Worm (Caenorhabditis elegans) whole organism, L4 larva: ENCODE measurements around the gene egl-19.
A peak's percentile ranks its signal among the peaks of the same experiment; 100 is the strongest.

ENCODE experiments used
- F10B5.3 ChIP-seq: sonication (generic microtip); optimal IDR thresholded peaks from 2 replicates; lab custom pipeline; 2016; ENCODE audit warnings: mild to moderate bottlenecking, missing genetic modification characterization, missing compliant biosample characterization
- F26F4.8 ChIP-seq: fragments of 200-800 bp; sonication (Bioruptor generic); conservative IDR thresholded peaks from 2 replicates; pipeline ENCODE4 v1.3.6; 2022; ENCODE audit warnings: missing genetic modification characterization, missing compliant biosample characterization
- T26A8.4 ChIP-seq: fragments of 200-800 bp; sonication (Bioruptor generic); IDR thresholded peaks from 2 replicates; pipeline ENCODE4 v1.3.6; 2022; ENCODE audit warnings: missing genetic modification characterization, missing compliant biosample characterization
- Y105C5A.15 ChIP-seq: fragments of 200-800 bp; sonication (Bioruptor generic); IDR thresholded peaks from 2 replicates; pipeline ENCODE4 v1.3.6; 2022; ENCODE audit warnings: missing genetic modification characterization, missing compliant biosample characterization
- aha-1 ChIP-seq: fragments of 150-350 bp; peaks from one replicate; lab custom pipeline; 2014; ENCODE audit warnings: missing biosample characterization, missing genetic modification characterization
- aly-2 ChIP-seq: sonication (generic microtip); optimal IDR thresholded peaks from 2 replicates; lab custom pipeline; 2018; ENCODE audit warnings: missing biosample characterization, missing genetic modification characterization
- ama-1 ChIP-seq: fragments of 150-350 bp; optimal IDR thresholded peaks from 2 replicates; lab custom pipeline; 2014; ENCODE audit warnings: inconsistent platforms, mixed read lengths
- attf-4 ChIP-seq: sonication (generic microtip); optimal IDR thresholded peaks from 3 replicates; lab custom pipeline; 2017; ENCODE audit warnings: missing biosample characterization, missing genetic modification characterization
- dpl-1 ChIP-seq: fragments of 150-350 bp; optimal IDR thresholded peaks from 2 replicates; lab custom pipeline; 2014; ENCODE audit warnings: missing biosample characterization, missing genetic modification reagents, missing genetic modification characterization
- dve-1 ChIP-seq: sonication (generic microtip); optimal IDR thresholded peaks from 2 replicates; lab custom pipeline; 2017; ENCODE audit warnings: antibody characterized with exemption, mild to moderate bottlenecking, missing genetic modification characterization, missing compliant biosample characterization; ENCODE audit not compliant: insufficient read depth
- egl-43 ChIP-seq: fragments of 200-800 bp; sonication (Bioruptor generic); IDR thresholded peaks from 2 replicates; pipeline ENCODE4 v1.3.6; 2022; ENCODE audit warnings: missing genetic modification reagents, missing genetic modification characterization, missing compliant biosample characterization
- fos-1 ChIP-seq: fragments of 150-350 bp; optimal IDR thresholded peaks from 2 replicates; lab custom pipeline; 2014; ENCODE audit warnings: missing biosample characterization, missing genetic modification characterization
- hif-1 ChIP-seq, 2 experiments: sonication (generic microtip); optimal IDR thresholded peaks; 2 replicates each; lab custom pipeline; 2016 to 2017; ENCODE audit warnings: missing compliant biosample characterization in 2 of 2, missing genetic modification characterization in 2 of 2, missing genetic modification reagents in 2 of 2, missing genotype in 2 of 2, mild to moderate bottlenecking in 1 of 2
- hlh-11 ChIP-seq: fragments of 200-800 bp; sonication (Bioruptor generic); optimal IDR thresholded peaks from 2 replicates; lab custom pipeline; 2018; ENCODE audit warnings: mild to moderate bottlenecking, missing genetic modification characterization, missing compliant biosample characterization
- hmg-1.1 ChIP-seq: fragments of 200-800 bp; sonication (Bioruptor generic); IDR thresholded peaks from 2 replicates; pipeline ENCODE4 v1.3.6; 2022; ENCODE audit warnings: missing genetic modification reagents, missing genetic modification characterization, missing compliant biosample characterization
- jun-1 ChIP-seq: fragments of 150-350 bp; optimal IDR thresholded peaks from 2 replicates; lab custom pipeline; 2014; ENCODE audit warnings: missing biosample characterization, missing genetic modification reagents, missing genetic modification characterization
- lim-7 ChIP-seq: fragments of 200-800 bp; sonication (Bioruptor generic); IDR thresholded peaks from 2 replicates; pipeline ENCODE4 v1.3.6; 2022; ENCODE audit warnings: missing genetic modification characterization, missing compliant biosample characterization
- lin-1 ChIP-seq: fragments of 200-800 bp; sonication (Bioruptor generic); IDR thresholded peaks from 2 replicates; pipeline ENCODE4 v1.3.6; 2022; ENCODE audit warnings: missing genetic modification reagents, missing genetic modification characterization, missing compliant biosample characterization
- lin-13 ChIP-seq: fragments of 150-350 bp; optimal IDR thresholded peaks from 2 replicates; lab custom pipeline; 2014; ENCODE audit warnings: missing biosample characterization, missing genetic modification reagents, missing genetic modification characterization
- lin-29 ChIP-seq: fragments of 200-800 bp; sonication (Bioruptor generic); IDR thresholded peaks from 2 replicates; pipeline ENCODE4 v1.3.6; 2022; ENCODE audit warnings: missing genetic modification reagents, missing genetic modification characterization, missing compliant biosample characterization
- lin-39 ChIP-seq: fragments of 150-350 bp; optimal IDR thresholded peaks from 2 replicates; lab custom pipeline; 2014; ENCODE audit warnings: missing biosample characterization, missing genetic modification reagents, missing genetic modification characterization
- lsy-2 ChIP-seq, 2 experiments: fragments of 150-350 bp in 1 of 2; sonication (generic microtip) in 1 of 2; optimal IDR thresholded peaks; 2 replicates each; lab custom pipeline; 2014 to 2017; ENCODE audit warnings: missing biosample characterization in 2 of 2, missing genetic modification characterization in 2 of 2
- mdl-1 ChIP-seq, 2 experiments: fragments of 150-350 bp in 1 of 2; sonication (generic microtip) in 1 of 2; optimal IDR thresholded peaks; 2 replicates each; lab custom pipeline; 2014 to 2017; ENCODE audit warnings: missing biosample characterization in 2 of 2, missing genetic modification characterization in 2 of 2
- mep-1 ChIP-seq: fragments of 150-350 bp; sonication (generic microtip); optimal IDR thresholded peaks from 3 replicates; lab custom pipeline; 2014; ENCODE audit warnings: missing biosample characterization, missing genetic modification characterization
- mes-2 ChIP-seq: sonication (generic microtip); optimal IDR thresholded peaks from 2 replicates; lab custom pipeline; 2016; ENCODE audit warnings: missing genotype, mild to moderate bottlenecking, missing genetic modification characterization, missing compliant biosample characterization; ENCODE audit not compliant: poor library complexity, severe bottlenecking
- mxl-2 ChIP-seq: fragments of 200-800 bp; sonication (Bioruptor generic); conservative IDR thresholded peaks from 2 replicates; pipeline ENCODE4 v1.3.6; 2022; ENCODE audit warnings: missing genetic modification reagents, missing genetic modification characterization, missing compliant biosample characterization
- nhr-102 ChIP-seq: sonication (generic microtip); optimal IDR thresholded peaks from 2 replicates; lab custom pipeline; 2016; ENCODE audit warnings: mild to moderate bottlenecking, missing genetic modification characterization, moderate library complexity, missing compliant biosample characterization
- nhr-25 ChIP-seq: sonication (generic microtip); optimal IDR thresholded peaks from 2 replicates; lab custom pipeline; 2017; ENCODE audit warnings: missing genetic modification characterization, mild to moderate bottlenecking, missing compliant biosample characterization, antibody characterized with exemption, moderate library complexity, borderline replicate concordance; ENCODE audit not compliant: insufficient read depth
- nhr-41 ChIP-seq: fragments of 200-800 bp; sonication (Bioruptor generic); IDR thresholded peaks from 2 replicates; pipeline ENCODE4 v1.3.6; 2022; ENCODE audit warnings: missing genetic modification reagents, missing genetic modification characterization, missing compliant biosample characterization
- nhr-42 ChIP-seq: fragments of 200-800 bp; sonication (Bioruptor generic); IDR thresholded peaks from 2 replicates; pipeline ENCODE4 v1.3.6; 2022; ENCODE audit warnings: missing genetic modification characterization, missing compliant biosample characterization
- nhr-77 ChIP-seq: fragments of 150-350 bp; optimal IDR thresholded peaks from 2 replicates; lab custom pipeline; 2014; ENCODE audit warnings: missing biosample characterization, missing genetic modification characterization
- pha-4 ChIP-seq, 2 experiments: fragments of 150-350 bp in 1 of 2; fragments of 200-800 bp in 1 of 2; sonication (Bioruptor generic) in 1 of 2; IDR thresholded peaks in 1 of 2; optimal IDR thresholded peaks in 1 of 2; 2 replicates each; pipeline versions ENCODE4 v1.3.6 to Lab custom; 2014 to 2022; ENCODE audit warnings: missing genetic modification characterization in 2 of 2, missing genetic modification reagents in 2 of 2, missing biosample characterization in 1 of 2, missing compliant biosample characterization in 1 of 2
- pqm-1 ChIP-seq: sonication (generic microtip); optimal IDR thresholded peaks from 2 replicates; lab custom pipeline; 2017; ENCODE audit warnings: missing biosample characterization, missing genetic modification characterization
- rbr-2 ChIP-seq: sonication (generic microtip); optimal IDR thresholded peaks from 2 replicates; lab custom pipeline; 2016; ENCODE audit warnings: missing genotype, missing genetic modification characterization, missing compliant biosample characterization
- saeg-2 ChIP-seq: fragments of 200-800 bp; sonication (Bioruptor generic); IDR thresholded peaks from 2 replicates; pipeline ENCODE4 v1.3.6; 2022; ENCODE audit warnings: missing genetic modification reagents, missing genetic modification characterization, missing compliant biosample characterization
- set-16 ChIP-seq: fragments of 200-800 bp; sonication (Bioruptor generic); IDR thresholded peaks from 2 replicates; pipeline ENCODE4 v1.3.6; 2022; ENCODE audit warnings: missing genetic modification reagents, missing genetic modification characterization, missing compliant biosample characterization
- spr-1 ChIP-seq: sonication (generic microtip); optimal IDR thresholded peaks from 2 replicates; lab custom pipeline; 2016; ENCODE audit warnings: mild to moderate bottlenecking, missing genetic modification characterization, missing compliant biosample characterization
- unc-130 ChIP-seq: sonication (generic microtip); optimal IDR thresholded peaks from 2 replicates; lab custom pipeline; 2016; ENCODE audit warnings: missing genetic modification reagents, missing genetic modification characterization, missing compliant biosample characterization
- unc-39 ChIP-seq: sonication (generic microtip); optimal IDR thresholded peaks from 2 replicates; lab custom pipeline; 2017; ENCODE audit warnings: missing biosample characterization, missing genetic modification characterization
- vab-7 ChIP-seq: fragments of 200-800 bp; sonication (Bioruptor generic); IDR thresholded peaks from 2 replicates; pipeline ENCODE4 v1.3.6; 2022; ENCODE audit warnings: missing genetic modification reagents, missing genetic modification characterization, missing compliant biosample characterization
- zag-1 ChIP-seq: fragments of 150-350 bp; optimal IDR thresholded peaks from 2 replicates; lab custom pipeline; 2014; ENCODE audit warnings: missing biosample characterization, missing genetic modification characterization
- zfp-2 ChIP-seq: sonication (generic microtip); optimal IDR thresholded peaks from 2 replicates; lab custom pipeline; 2016; ENCODE audit warnings: mild to moderate bottlenecking, missing genetic modification characterization, missing compliant biosample characterization
- zip-2 ChIP-seq: fragments of 150-350 bp; optimal IDR thresholded peaks from 2 replicates; lab custom pipeline; 2014; ENCODE audit warnings: missing biosample characterization, missing genetic modification characterization
- ztf-11 ChIP-seq: fragments of 150-350 bp; optimal IDR thresholded peaks from 2 replicates; lab custom pipeline; 2014; ENCODE audit warnings: missing biosample characterization, missing genetic modification characterization

egl-19 gene

ce11 chrIV:7386835-7387551, 18.4 kb upstream of the egl-19 start (continued):
- TF ChIP-seq mep-1 (tag; lab: Kevin White, UChicago) (peak; percentile 67), spr-1 (no peak), hmg-1.1 (GFP tag; lab: Robert Waterston, UW) (peak; percentile 82), aly-2 (no peak)

ce11 chrIV:7388843-7389242, 16.5 kb upstream of the egl-19 start, which contains the start of gene mob-3:
mob-3 (minus strand) TSS chrIV:7388943.
- TF ChIP-seq lin-39 (tag; lab: Kevin White, UChicago) (no peak), lin-13 (GFP tag; lab: Kevin White, UChicago) (no peak), Y105C5A.15 (GFP tag; lab: Robert Waterston, UW) (no peak), mes-2 (tag; lab: Kevin White, UChicago) (no peak), mdl-1 (tag; optimal IDR thresholded peaks at IDR 0.05; lab: Kevin White, UChicago) (no peak), lsy-2 (tag; optimal IDR thresholded peaks at IDR 0.05; lab: Kevin White, UChicago) (no peak), unc-39 (no peak), pha-4 (GFP tag; IDR thresholded peaks at IDR 0.05; lab: Robert Waterston, UW) (no peak), pha-4 (tag; optimal IDR thresholded peaks at IDR 0.05; lab: Kevin White, UChicago) (no peak), saeg-2 (no peak), zip-2 (tag; lab: Kevin White, UChicago) (no peak), hlh-11 (tag; lab: Kevin White, UChicago) (no peak), lin-1 (no peak), nhr-41 (GFP tag; lab: Robert Waterston, UW) (no peak), pqm-1 (tag; lab: Kevin White, UChicago) (no peak), nhr-42 (GFP tag; lab: Robert Waterston, UW) (no peak), nhr-77 (tag; lab: Kevin White, UChicago) (no peak)

- TF ChIP-seq lsy-2 (tag; optimal IDR thresholded peaks at IDR 0.05; lab: Kevin White, UChicago) (peak in 1 of 2 experiments; percentile 20), jun-1 (tag; lab: Kevin White, UChicago) (no peak)
These were observed 15.7 kb upstream of the egl-19 start for ce11 chrIV:7389719-7390118.

- TF ChIP-seq unc-130 = no peak
- TF ChIP-seq dpl-1 (GFP tag; lab: Kevin White, UChicago) = no peak
- TF ChIP-seq F26F4.8 (GFP tag; lab: Robert Waterston, UW) = no peak
- TF ChIP-seq attf-4 (tag; lab: Kevin White, UChicago) = no peak
- TF ChIP-seq aha-1 (tag; lab: Kevin White, UChicago) = no peak
- no peak for TF ChIP-seq F10B5.3 (tag; lab: Kevin White, UChicago)
- no peak for TF ChIP-seq zag-1
- TF ChIP-seq nhr-25 = no peak
- TF ChIP-seq mxl-2 (GFP tag; lab: Robert Waterston, UW) = no peak
- TF ChIP-seq set-16 (GFP tag; lab: Robert Waterston, UW) = peak; percentile 39; the same call in 1 of the 2 replicates
- no peak for TF ChIP-seq lin-29 (GFP tag; lab: Robert Waterston, UW)
- no peak for TF ChIP-seq jun-1 (tag; lab: Kevin White, UChicago)
- no peak for TF ChIP-seq dve-1
- TF ChIP-seq zfp-2 (tag; lab: Kevin White, UChicago) = no peak
- TF ChIP-seq fos-1 = no peak
- peak; percentile 57 for TF ChIP-seq rbr-2 (tag; lab: Kevin White, UChicago)
- TF ChIP-seq vab-7 (GFP tag; lab: Robert Waterston, UW) = 0 out of 2 replicates have a peak, but pooled peaks have one; percentile 9
- no peak for TF ChIP-seq lim-7
- TF ChIP-seq ama-1 (lab: Kevin White, UChicago) = no peak
- TF ChIP-seq ztf-11 (tag; lab: Kevin White, UChicago) = no peak
- no peak for TF ChIP-seq T26A8.4 (GFP tag; lab: Robert Waterston, UW)
- TF ChIP-seq hif-1 (tag; optimal IDR thresholded peaks at IDR 0.05; lab: Kevin White, UChicago) = peak in 1 of 2 experiments; percentile 90
- no peak for TF ChIP-seq nhr-102 (tag; lab: Kevin White, UChicago)
- 0 out of 2 replicates have a peak, but pooled peaks have one; percentile 56 for TF ChIP-seq egl-43 (GFP tag; lab: Robert Waterston, UW)
- no peak for TF ChIP-seq Y105C5A.15 (GFP tag; lab: Robert Waterston, UW)
These were observed 15.1 kb upstream of the egl-19 start for ce11 chrIV:7390126-7390766.
